Worm (Caenorhabditis elegans) whole organism, young adult: Measurements from ENCODE around the gene C53A3.4.

ENCODE experiments used
- B0336.3 ChIP-seq: fragments of 200-800 bp; sonication (Bioruptor generic); IDR thresholded peaks from 2 replicates; pipeline ENCODE4 v1.3.6; 2022; ENCODE audit warnings: missing genetic modification characterization, missing compliant biosample characterization
- D2030.7 ChIP-seq: fragments of 200-800 bp; sonication (Bioruptor generic); IDR thresholded peaks from 2 replicates; pipeline ENCODE4 v1.3.6; 2022; ENCODE audit warnings: missing genetic modification reagents, missing genetic modification characterization, missing compliant biosample characterization
- F37B4.10 ChIP-seq: fragments of 200-800 bp; sonication (Bioruptor generic); IDR thresholded peaks from 2 replicates; pipeline ENCODE4 v1.3.6; 2022; ENCODE audit warnings: missing genetic modification characterization, missing compliant biosample characterization
- F55B11.4 ChIP-seq: sonication (generic microtip); optimal IDR thresholded peaks from 2 replicates; lab custom pipeline; 2016; ENCODE audit warnings: missing compliant biosample characterization, missing genetic modification characterization, borderline replicate concordance; ENCODE audit not compliant: insufficient read depth
- T07F8.4 ChIP-seq: sonication (generic microtip); optimal IDR thresholded peaks from 2 replicates; lab custom pipeline; 2016; ENCODE audit warnings: mild to moderate bottlenecking, missing genetic modification characterization, moderate library complexity, missing compliant biosample characterization
- T26A5.8 ChIP-seq: sonication (generic microtip); optimal IDR thresholded peaks from 2 replicates; lab custom pipeline; 2016; ENCODE audit warnings: missing genetic modification characterization, missing compliant biosample characterization
- Y53F4B.3 ChIP-seq: fragments of 200-800 bp; sonication (Bioruptor generic); IDR thresholded peaks from 2 replicates; pipeline ENCODE4 v1.3.6; 2022; ENCODE audit warnings: missing genetic modification reagents, missing genetic modification characterization, missing compliant biosample characterization
- Y95B8A.8 ChIP-seq: fragments of 200-800 bp; sonication (Bioruptor generic); IDR thresholded peaks from 2 replicates; pipeline ENCODE4 v1.3.6; 2022; ENCODE audit warnings: missing genetic modification reagents, missing genetic modification characterization, missing compliant biosample characterization
- akir-1 ChIP-seq: fragments of 200-800 bp; sonication (Bioruptor generic); optimal IDR thresholded peaks from 2 replicates; lab custom pipeline; 2018; ENCODE audit warnings: mild to moderate bottlenecking, missing genetic modification characterization, moderate library complexity, missing compliant biosample characterization
- ama-1 ChIP-seq, 3 experiments: fragments of 150-350 bp in 1 of 3; sonication (generic microtip) in 2 of 3; optimal IDR thresholded peaks; 2 replicates each; lab custom pipeline; 2014 to 2018; ENCODE audit warnings: missing biosample characterization in 2 of 3, missing genetic modification characterization in 2 of 3, missing genetic modification reagents in 2 of 3
- aptf-2 ChIP-seq: fragments of 200-800 bp; sonication (Bioruptor generic); conservative IDR thresholded peaks from 2 replicates; pipeline ENCODE4 v1.3.6; 2022; ENCODE audit warnings: missing genetic modification reagents, missing genetic modification characterization, missing compliant biosample characterization
- attf-3 ChIP-seq: fragments of 200-800 bp; sonication (Bioruptor generic); conservative IDR thresholded peaks from 2 replicates; pipeline ENCODE4 v1.3.6; 2022; ENCODE audit warnings: missing genetic modification reagents, missing genetic modification characterization, missing compliant biosample characterization
- attf-5 ChIP-seq: fragments of 200-800 bp; sonication (Bioruptor generic); optimal IDR thresholded peaks from 2 replicates; lab custom pipeline; 2018; ENCODE audit warnings: mild to moderate bottlenecking, missing genetic modification characterization, missing compliant biosample characterization
- attf-6 ChIP-seq: fragments of 200-800 bp; sonication (Bioruptor generic); IDR thresholded peaks from 2 replicates; pipeline ENCODE4 v1.3.6; 2022; ENCODE audit warnings: missing genetic modification reagents, missing genetic modification characterization, missing compliant biosample characterization
- ccch-3 ChIP-seq: fragments of 200-800 bp; sonication (Bioruptor generic); optimal IDR thresholded peaks from 2 replicates; lab custom pipeline; 2018; ENCODE audit warnings: mild to moderate bottlenecking, missing genetic modification characterization, missing compliant biosample characterization
- cebp-1 ChIP-seq, 2 experiments: fragments of 200-800 bp in 1 of 2; sonication (Bioruptor generic) in 1 of 2; sonication (generic microtip) in 1 of 2; IDR thresholded peaks in 1 of 2; optimal IDR thresholded peaks in 1 of 2; 2 replicates each; pipeline versions ENCODE4 v1.3.6 to Lab custom; 2017 to 2022; ENCODE audit warnings: missing compliant biosample characterization in 2 of 2, missing genetic modification characterization in 2 of 2, mild to moderate bottlenecking in 1 of 2, missing genetic modification reagents in 1 of 2, moderate library complexity in 1 of 2
- ceh-100 ChIP-seq: fragments of 200-800 bp; sonication (Bioruptor generic); IDR thresholded peaks from 2 replicates; pipeline ENCODE4 v1.3.6; 2022; ENCODE audit warnings: missing genetic modification reagents, missing genetic modification characterization, missing compliant biosample characterization
- ceh-27 ChIP-seq: fragments of 200-800 bp; sonication (Bioruptor generic); optimal IDR thresholded peaks from 2 replicates; lab custom pipeline; 2018; ENCODE audit warnings: mild to moderate bottlenecking, missing genetic modification characterization, moderate library complexity, missing compliant biosample characterization
- die-1 ChIP-seq: sonication (generic microtip); optimal IDR thresholded peaks from 2 replicates; lab custom pipeline; 2016; ENCODE audit warnings: missing genotype, mild to moderate bottlenecking, missing genetic modification characterization, missing compliant biosample characterization
- efl-1 ChIP-seq: fragments of 150-350 bp; optimal IDR thresholded peaks from 2 replicates; lab custom pipeline; 2014; ENCODE audit warnings: missing biosample characterization, missing genetic modification reagents, missing genetic modification characterization
- egl-18 ChIP-seq: fragments of 200-800 bp; sonication (Bioruptor generic); IDR thresholded peaks from 2 replicates; pipeline ENCODE4 v1.3.6; 2022; ENCODE audit warnings: missing genetic modification reagents, missing genetic modification characterization, missing compliant biosample characterization
- egrh-3 ChIP-seq: fragments of 200-800 bp; sonication (Bioruptor generic); IDR thresholded peaks from 2 replicates; pipeline ENCODE4 v1.3.6; 2022; ENCODE audit warnings: missing genetic modification reagents, missing genetic modification characterization, missing compliant biosample characterization
- ekl-4 ChIP-seq: fragments of 200-800 bp; sonication (Bioruptor generic); IDR thresholded peaks from 2 replicates; pipeline ENCODE4 v1.3.6; 2022; ENCODE audit warnings: missing genetic modification reagents, missing genetic modification characterization, missing compliant biosample characterization
- ets-4 ChIP-seq: fragments of 200-800 bp; sonication (Bioruptor generic); optimal IDR thresholded peaks from 2 replicates; lab custom pipeline; 2018; ENCODE audit warnings: mild to moderate bottlenecking, missing genetic modification characterization, missing compliant biosample characterization
- fkh-3 ChIP-seq: sonication (generic microtip); optimal IDR thresholded peaks from 2 replicates; lab custom pipeline; 2016; ENCODE audit warnings: mild to moderate bottlenecking, missing genetic modification characterization, missing compliant biosample characterization
- hlh-12 ChIP-seq: sonication (generic microtip); optimal IDR thresholded peaks from 2 replicates; lab custom pipeline; 2016; ENCODE audit warnings: missing genetic modification characterization, missing compliant biosample characterization
- hlh-26 ChIP-seq: fragments of 200-800 bp; sonication (Bioruptor generic); conservative IDR thresholded peaks from 2 replicates; pipeline ENCODE4 v1.3.6; 2022; ENCODE audit warnings: missing genetic modification reagents, missing genetic modification characterization, missing compliant biosample characterization
- hmg-1.2 ChIP-seq: fragments of 200-800 bp; sonication (Bioruptor generic); IDR thresholded peaks from 2 replicates; pipeline ENCODE4 v1.3.6; 2022; ENCODE audit warnings: missing genetic modification reagents, missing genetic modification characterization, missing compliant biosample characterization
- hmg-20 ChIP-seq: fragments of 200-800 bp; sonication (Bioruptor generic); IDR thresholded peaks from 2 replicates; pipeline ENCODE4 v1.3.6; 2022; ENCODE audit warnings: missing genetic modification reagents, missing genetic modification characterization, missing compliant biosample characterization
- hrde-1 ChIP-seq: sonication (generic microtip); optimal IDR thresholded peaks from 2 replicates; lab custom pipeline; 2016; ENCODE audit warnings: missing genetic modification characterization, mild to moderate bottlenecking, missing compliant biosample characterization, moderate library complexity, missing genotype, missing genetic modification reagents, borderline replicate concordance
- lag-1 ChIP-seq: fragments of 200-800 bp; sonication (Bioruptor generic); IDR thresholded peaks from 2 replicates; pipeline ENCODE4 v1.3.6; 2022; ENCODE audit warnings: missing genetic modification reagents, missing genetic modification characterization, missing compliant biosample characterization
- madf-10 ChIP-seq: sonication (generic microtip); optimal IDR thresholded peaks from 2 replicates; lab custom pipeline; 2016; ENCODE audit warnings: mild to moderate bottlenecking, missing genetic modification characterization, missing compliant biosample characterization
- madf-8 ChIP-seq: fragments of 200-800 bp; sonication (Bioruptor generic); conservative IDR thresholded peaks from 2 replicates; pipeline ENCODE4 v1.3.6; 2022; ENCODE audit warnings: missing genetic modification reagents, missing genetic modification characterization, missing compliant biosample characterization
- mxl-1 ChIP-seq: sonication (generic microtip); optimal IDR thresholded peaks from 2 replicates; lab custom pipeline; 2016; ENCODE audit warnings: missing genetic modification characterization, missing compliant biosample characterization
- nhr-179 ChIP-seq: sonication (generic microtip); optimal IDR thresholded peaks from 2 replicates; lab custom pipeline; 2016; ENCODE audit warnings: mild to moderate bottlenecking, missing genetic modification characterization, missing compliant biosample characterization
- nhr-80 ChIP-seq: sonication (generic microtip); optimal IDR thresholded peaks from 2 replicates; lab custom pipeline; 2016; ENCODE audit warnings: missing genetic modification characterization, missing compliant biosample characterization
- pbrm-1 ChIP-seq: fragments of 200-800 bp; sonication (Bioruptor generic); IDR thresholded peaks from 2 replicates; pipeline ENCODE4 v1.3.6; 2022; ENCODE audit warnings: missing genetic modification reagents, missing genetic modification characterization, missing compliant biosample characterization
- repo-1 ChIP-seq: sonication (generic microtip); optimal IDR thresholded peaks from 2 replicates; lab custom pipeline; 2017; ENCODE audit warnings: mild to moderate bottlenecking, missing genetic modification characterization, missing compliant biosample characterization
- snpc-1.3 ChIP-seq: sonication (generic microtip); optimal IDR thresholded peaks from 2 replicates; lab custom pipeline; 2017; ENCODE audit warnings: missing genetic modification characterization, mild to moderate bottlenecking, missing compliant biosample characterization, antibody characterized with exemption, moderate library complexity, missing genotype, missing genetic modification reagents; ENCODE audit not compliant: insufficient read depth
- tbp1 ChIP-seq: fragments of 200-800 bp; sonication (Bioruptor generic); optimal IDR thresholded peaks from 2 replicates; lab custom pipeline; 2018; ENCODE audit warnings: mild to moderate bottlenecking, missing genetic modification characterization, missing compliant biosample characterization
- tlf-1 ChIP-seq: fragments of 200-800 bp; sonication (Bioruptor generic); optimal IDR thresholded peaks from 2 replicates; lab custom pipeline; 2018; ENCODE audit warnings: mild to moderate bottlenecking, missing genetic modification characterization, missing compliant biosample characterization
- unc-130 ChIP-seq: sonication (generic microtip); optimal IDR thresholded peaks from 2 replicates; lab custom pipeline; 2016; ENCODE audit warnings: missing genetic modification reagents, missing genetic modification characterization, missing compliant biosample characterization
- unc-62 ChIP-seq: fragments of 150-350 bp; optimal IDR thresholded peaks from 2 replicates; lab custom pipeline; 2014; ENCODE audit warnings: missing biosample characterization, missing genetic modification reagents, missing genetic modification characterization
- xnd-1 ChIP-seq: sonication (generic microtip); optimal IDR thresholded peaks from 2 replicates; lab custom pipeline; 2016; ENCODE audit warnings: missing genotype, missing genetic modification reagents, missing genetic modification characterization, missing compliant biosample characterization
- ztf-18 ChIP-seq: sonication (generic microtip); optimal IDR thresholded peaks from 2 replicates; lab custom pipeline; 2016; ENCODE audit warnings: missing genotype, mild to moderate bottlenecking, missing genetic modification characterization, missing compliant biosample characterization
- ztf-22 ChIP-seq: fragments of 200-800 bp; sonication (Bioruptor generic); optimal IDR thresholded peaks from 2 replicates; lab custom pipeline; 2018; ENCODE audit warnings: mild to moderate bottlenecking, missing genetic modification characterization, moderate library complexity, missing compliant biosample characterization
- ztf-3 ChIP-seq: fragments of 200-800 bp; sonication (Bioruptor generic); optimal IDR thresholded peaks from 2 replicates; lab custom pipeline; 2018; ENCODE audit warnings: mild to moderate bottlenecking, missing genetic modification characterization, missing compliant biosample characterization

The C53A3.4 gene

DNA sequence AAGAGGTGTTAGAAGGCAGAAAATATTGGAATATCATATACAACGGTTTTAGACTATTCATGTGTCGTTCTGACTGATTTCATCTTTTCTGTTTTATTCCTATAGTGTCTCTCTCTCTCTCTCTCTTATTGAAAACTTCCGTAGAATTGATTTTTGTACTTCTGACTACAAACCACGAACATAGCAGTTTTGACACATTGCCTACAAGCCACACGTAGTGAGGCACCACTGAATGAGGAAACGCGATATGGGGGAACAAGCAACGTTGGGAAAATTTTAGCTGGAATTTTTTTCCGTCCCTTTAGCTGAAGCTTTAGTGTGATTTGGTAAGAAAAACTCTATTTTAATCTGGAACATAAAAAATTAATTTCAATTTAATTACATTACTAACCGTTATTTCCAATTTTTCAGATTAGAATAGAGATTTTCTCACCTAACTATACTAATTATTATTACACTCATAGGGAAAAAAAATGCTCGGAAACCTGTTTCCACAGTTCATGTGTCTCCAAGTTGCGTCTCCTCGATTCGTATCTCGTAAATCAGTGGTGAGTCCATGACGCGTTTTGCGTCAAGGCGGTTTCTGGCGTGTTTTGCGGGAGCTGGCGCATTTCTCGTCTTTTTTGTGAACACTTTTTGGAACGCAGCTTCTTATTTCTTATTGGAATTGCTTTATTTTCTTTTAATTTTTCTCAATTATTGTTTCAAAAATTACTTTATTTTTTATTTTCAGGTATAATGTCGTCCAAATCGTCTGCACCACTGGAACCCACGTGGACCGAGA is 32.0 kb upstream of the C53A3.4 start, which contains the start of the genes nhr-142 and F44E7.9 (continued):
- TF ChIP-seq ets-4 (GFP tag; lab: Kevin White, UChicago) (no peak), unc-130 (peak; percentile 40), akir-1 (GFP tag; lab: Kevin White, UChicago) (no peak), Y95B8A.8 (GFP tag; lab: Robert Waterston, UW) (no peak), repo-1 (tag; lab: Kevin White, UChicago) (peak; percentile 57), nhr-80 (tag; lab: Kevin White, UChicago) (peak; percentile 73), xnd-1 (peak; percentile 53), die-1 (tag; lab: Kevin White, UChicago) (no peak), ama-1 (optimal IDR thresholded peaks at IDR 0.05; lab: Kevin White, UChicago) (no peak), ama-1 (GFP tag; optimal IDR thresholded peaks at IDR 0.05; lab: Kevin White, UChicago) (no peak), hmg-20 (GFP tag; lab: Robert Waterston, UW) (peak; percentile 45; the same call in 1 of the 2 replicates), ceh-27 (GFP tag; lab: Kevin White, UChicago) (peak; percentile 77), F55B11.4 (tag; lab: Kevin White, UChicago) (no peak), attf-6 (GFP tag; lab: Robert Waterston, UW) (no peak), egl-18 (GFP tag; lab: Robert Waterston, UW) (no peak), unc-62 (GFP tag; lab: Kevin White, UChicago) (no peak), ztf-3 (GFP tag; lab: Kevin White, UChicago) (no peak), T26A5.8 (no peak), fkh-3 (tag; lab: Kevin White, UChicago) (no peak), hlh-12 (tag; lab: Kevin White, UChicago) (no peak), hrde-1 (tag; lab: Kevin White, UChicago) (no peak), T07F8.4 (no peak), D2030.7 (peak; percentile 76), snpc-1.3 (tag; lab: Kevin White, UChicago) (no peak), attf-3 (GFP tag; lab: Robert Waterston, UW) (peak; percentile 71), ccch-3 (GFP tag; lab: Kevin White, UChicago) (no peak), madf-10 (tag; lab: Kevin White, UChicago) (peak; percentile 71), ekl-4 (GFP tag; lab: Robert Waterston, UW) (peak; percentile 30; the same call in 1 of the 2 replicates), hlh-26 (no peak), efl-1 (peak; percentile 52), aptf-2 (GFP tag; lab: Robert Waterston, UW) (no peak), lag-1 (GFP tag; lab: Robert Waterston, UW) (no peak), cebp-1 (GFP tag; IDR thresholded peaks at IDR 0.05; lab: Robert Waterston, UW) (peak; percentile 54; the same call in 1 of the 2 replicates), cebp-1 (tag; optimal IDR thresholded peaks at IDR 0.05; lab: Kevin White, UChicago) (peak; percentile 84), ztf-22 (no peak), pbrm-1 (GFP tag; lab: Robert Waterston, UW) (peak; percentile 85), madf-8 (GFP tag; lab: Robert Waterston, UW) (peak; percentile 47), nhr-179 (tag; lab: Kevin White, UChicago) (no peak), Y53F4B.3 (no peak), ztf-18 (tag; lab: Kevin White, UChicago) (peak; percentile 98), tbp1 (peak; percentile 68), attf-5 (GFP tag; lab: Kevin White, UChicago) (peak; percentile 86), hmg-1.2 (GFP tag; lab: Robert Waterston, UW) (peak; percentile 58), F37B4.10 (no peak), mxl-1 (no peak), B0336.3 (peak; percentile 71), ceh-100 (GFP tag; lab: Robert Waterston, UW) (peak; percentile 95), egrh-3 (GFP tag; lab: Robert Waterston, UW) (peak; percentile 51; the same call in 1 of the 2 replicates), tlf-1 (GFP tag; lab: Kevin White, UChicago) (peak; percentile 78)
